Fruit fly (Drosophila melanogaster) whole organism, prepupa: ENCODE results near the gene CG3184.

ENCODE experiments used
- Blimp-1 ChIP-seq: fragments of 200-800 bp; sonication (Bioruptor generic); optimal IDR thresholded peaks from 3 replicates; lab custom pipeline; 2017; ENCODE audit warnings: missing biosample characterization, missing genetic modification characterization, mild to moderate bottlenecking, moderate library complexity, missing genetic modification reagents
- CG10631 ChIP-seq: fragments of 200-800 bp; sonication (Bioruptor generic); optimal IDR thresholded peaks from 2 replicates; lab custom pipeline; 2016; ENCODE audit warnings: missing biosample characterization, missing genetic modification characterization
- CG10669 ChIP-seq: fragments of 200-800 bp; sonication (Bioruptor generic); optimal IDR thresholded peaks from 3 replicates; lab custom pipeline; 2018; ENCODE audit warnings: missing biosample characterization, mild to moderate bottlenecking, missing genetic modification characterization, moderate library complexity
- CG11294 ChIP-seq: fragments of 200-800 bp; sonication (Bioruptor generic); IDR thresholded peaks from 2 replicates; pipeline ENCODE4 v1.3.6; 2022; ENCODE audit warnings: missing biosample characterization, missing genetic modification characterization
- CG11762 ChIP-seq: fragments of 200-800 bp; sonication (Bioruptor generic); optimal IDR thresholded peaks from 3 replicates; lab custom pipeline; 2016; ENCODE audit warnings: missing biosample characterization, missing genetic modification characterization; ENCODE audit not compliant: insufficient read depth
- CG15336 ChIP-seq: fragments of 200-800 bp; sonication (Bioruptor generic); IDR thresholded peaks from 2 replicates; pipeline ENCODE4 v1.3.6; 2022; ENCODE audit warnings: missing biosample characterization, missing genetic modification characterization
- CG1621 ChIP-seq: fragments of 200-800 bp; sonication (Bioruptor generic); optimal IDR thresholded peaks from 3 replicates; lab custom pipeline; 2018; ENCODE audit warnings: missing biosample characterization, mild to moderate bottlenecking, missing genetic modification characterization
- CG16779 ChIP-seq: fragments of 200-800 bp; sonication (Bioruptor generic); optimal IDR thresholded peaks from 3 replicates; lab custom pipeline; 2017; ENCODE audit warnings: missing biosample characterization, mild to moderate bottlenecking, missing genetic modification characterization
- CG3032 ChIP-seq: fragments of 200-800 bp; optimal IDR thresholded peaks from 2 replicates; lab custom pipeline; 2019; ENCODE audit warnings: missing biosample characterization, mild to moderate bottlenecking, missing genetic modification characterization, moderate library complexity
- CG32006 ChIP-seq: fragments of 200-800 bp; sonication (Bioruptor generic); optimal IDR thresholded peaks from 3 replicates; lab custom pipeline; 2017; ENCODE audit warnings: missing biosample characterization, mild to moderate bottlenecking, missing genetic modification characterization
- CG34406 ChIP-seq: fragments of 200-800 bp; sonication (Bioruptor generic); optimal IDR thresholded peaks from 3 replicates; lab custom pipeline; 2016; ENCODE audit warnings: missing biosample characterization, missing genetic modification characterization
- CG3919 ChIP-seq: fragments of 200-800 bp; sonication (Bioruptor generic); optimal IDR thresholded peaks from 3 replicates; lab custom pipeline; 2016; ENCODE audit warnings: missing biosample characterization, missing genetic modification characterization
- CG4318 ChIP-seq: fragments of 200-800 bp; sonication (Bioruptor generic); optimal IDR thresholded peaks from 3 replicates; lab custom pipeline; 2017; ENCODE audit warnings: missing biosample characterization, mild to moderate bottlenecking, missing genetic modification characterization
- CG6163 ChIP-seq: fragments of 200-800 bp; sonication (Bioruptor generic); IDR thresholded peaks from 3 replicates; pipeline ENCODE4 v1.3.6; 2022; ENCODE audit warnings: missing biosample characterization, missing genetic modification characterization
- CG6276 ChIP-seq: fragments of 200-800 bp; sonication (Bioruptor generic); optimal IDR thresholded peaks from 2 replicates; lab custom pipeline; 2017; ENCODE audit warnings: missing biosample characterization, mild to moderate bottlenecking, missing genetic modification characterization
- CG6792 ChIP-seq: fragments of 200-800 bp; sonication (Bioruptor generic); optimal IDR thresholded peaks from 3 replicates; lab custom pipeline; 2016; ENCODE audit warnings: missing biosample characterization, missing genetic modification characterization
- CG6808 ChIP-seq: fragments of 200-800 bp; sonication (Bioruptor generic); optimal IDR thresholded peaks from 3 replicates; lab custom pipeline; 2017; ENCODE audit warnings: missing biosample characterization, missing genetic modification characterization, mild to moderate bottlenecking, moderate library complexity, missing genetic modification reagents
- CG6854 ChIP-seq: fragments of 200-800 bp; sonication (Bioruptor generic); optimal IDR thresholded peaks from 2 replicates; lab custom pipeline; 2017; ENCODE audit warnings: missing biosample characterization, mild to moderate bottlenecking, missing genetic modification characterization
- CG7368 ChIP-seq: fragments of 200-800 bp; sonication (Bioruptor generic); optimal IDR thresholded peaks from 3 replicates; lab custom pipeline; 2016; ENCODE audit warnings: missing biosample characterization, missing genetic modification characterization
- CG8119 ChIP-seq: fragments of 200-800 bp; sonication (Bioruptor generic); IDR thresholded peaks from 3 replicates; pipeline ENCODE4 v1.3.6; 2022; ENCODE audit warnings: missing biosample characterization, missing genetic modification characterization
- CG8632 ChIP-seq: fragments of 200-800 bp; sonication (Bioruptor generic); optimal IDR thresholded peaks from 3 replicates; lab custom pipeline; 2016; ENCODE audit warnings: missing biosample characterization, missing genetic modification characterization
- CG9139 ChIP-seq: fragments of 200-800 bp; sonication (Bioruptor generic); optimal IDR thresholded peaks from 3 replicates; lab custom pipeline; 2017; ENCODE audit warnings: missing biosample characterization, mild to moderate bottlenecking, missing genetic modification characterization
- Eip75B ChIP-seq: fragments of 200-800 bp; sonication (Bioruptor generic); optimal IDR thresholded peaks from 3 replicates; lab custom pipeline; 2016; ENCODE audit warnings: missing biosample characterization, missing genetic modification characterization
- Eip78C ChIP-seq: fragments of 200-800 bp; sonication (Bioruptor generic); peaks from one replicate; lab custom pipeline; 2016; ENCODE audit warnings: missing biosample characterization, missing genetic modification characterization
- Eip93F ChIP-seq: fragments of 200-800 bp; sonication (Bioruptor generic); optimal IDR thresholded peaks from 2 replicates; lab custom pipeline; 2016; ENCODE audit warnings: missing biosample characterization, mild to moderate bottlenecking, missing genetic modification characterization
- Ets21C ChIP-seq: fragments of 200-800 bp; sonication (Bioruptor generic); optimal IDR thresholded peaks from 3 replicates; lab custom pipeline; 2016; ENCODE audit warnings: missing biosample characterization, missing genetic modification characterization
- Ets96B ChIP-seq: fragments of 200-800 bp; optimal IDR thresholded peaks from 2 replicates; lab custom pipeline; 2019; ENCODE audit warnings: missing biosample characterization, mild to moderate bottlenecking, missing genetic modification characterization, moderate library complexity
- Gug ChIP-seq: fragments of 200-800 bp; sonication (Bioruptor generic); IDR thresholded peaks from 2 replicates; pipeline ENCODE4 v1.3.6; 2022; ENCODE audit warnings: missing biosample characterization, missing genetic modification characterization
- Hr39 ChIP-seq: fragments of 200-800 bp; sonication (Bioruptor generic); optimal IDR thresholded peaks from 2 replicates; lab custom pipeline; 2016; ENCODE audit warnings: missing biosample characterization, missing genetic modification characterization
- Hr4 ChIP-seq: fragments of 200-800 bp; sonication (Bioruptor generic); optimal IDR thresholded peaks from 3 replicates; lab custom pipeline; 2016; ENCODE audit warnings: missing biosample characterization, missing genetic modification characterization
- Met ChIP-seq: fragments of 200-800 bp; sonication (Bioruptor generic); optimal IDR thresholded peaks from 3 replicates; lab custom pipeline; 2016; ENCODE audit warnings: missing biosample characterization, missing genetic modification characterization
- Smox ChIP-seq: fragments of 200-800 bp; sonication (Bioruptor generic); optimal IDR thresholded peaks from 3 replicates; lab custom pipeline; 2016; ENCODE audit warnings: missing biosample characterization, missing genetic modification characterization
- Sox102F ChIP-seq: fragments of 200-800 bp; sonication (Bioruptor generic); optimal IDR thresholded peaks from 2 replicates; lab custom pipeline; 2016; ENCODE audit warnings: missing biosample characterization, mild to moderate bottlenecking, missing genetic modification characterization
- Sox14 ChIP-seq: fragments of 200-800 bp; sonication (Bioruptor generic); optimal IDR thresholded peaks from 3 replicates; lab custom pipeline; 2016; ENCODE audit warnings: missing biosample characterization, missing genetic modification characterization
- dac ChIP-seq: fragments of 200-800 bp; sonication (Bioruptor generic); optimal IDR thresholded peaks from 2 replicates; lab custom pipeline; 2017; ENCODE audit warnings: missing biosample characterization, mild to moderate bottlenecking, missing genetic modification characterization
- eg ChIP-seq: fragments of 200-800 bp; sonication (Bioruptor generic); IDR thresholded peaks from 3 replicates; pipeline ENCODE4 v1.3.6; 2022; ENCODE audit warnings: missing biosample characterization, missing genetic modification characterization
- esn ChIP-seq: fragments of 200-800 bp; sonication (Bioruptor generic); optimal IDR thresholded peaks from 2 replicates; lab custom pipeline; 2016; ENCODE audit warnings: missing biosample characterization, mild to moderate bottlenecking, missing genetic modification characterization, moderate library complexity
- fd59A ChIP-seq: fragments of 200-800 bp; sonication (Bioruptor generic); optimal IDR thresholded peaks from 2 replicates; lab custom pipeline; 2017; ENCODE audit warnings: missing biosample characterization, mild to moderate bottlenecking, missing genetic modification characterization, missing genetic modification reagents
- fd85E ChIP-seq: fragments of 200-800 bp; sonication (Bioruptor generic); optimal IDR thresholded peaks from 3 replicates; lab custom pipeline; 2016; ENCODE audit warnings: missing biosample characterization, missing genetic modification characterization
- fkh ChIP-seq: fragments of 200-800 bp; sonication (Bioruptor generic); optimal IDR thresholded peaks from 3 replicates; lab custom pipeline; 2017; ENCODE audit warnings: missing biosample characterization, mild to moderate bottlenecking, missing genetic modification characterization, moderate library complexity
- lz ChIP-seq: fragments of 200-800 bp; sonication (Bioruptor generic); optimal IDR thresholded peaks from 3 replicates; lab custom pipeline; 2016; ENCODE audit warnings: missing biosample characterization, missing genetic modification characterization
- net ChIP-seq: fragments of 200-800 bp; sonication (Bioruptor generic); optimal IDR thresholded peaks from 3 replicates; lab custom pipeline; 2016; ENCODE audit warnings: missing biosample characterization, missing genetic modification characterization
- pdm3 ChIP-seq: fragments of 200-800 bp; sonication (Bioruptor generic); optimal IDR thresholded peaks from 3 replicates; lab custom pipeline; 2016; ENCODE audit warnings: missing biosample characterization, missing genetic modification characterization
- salr ChIP-seq, 2 experiments: fragments of 200-800 bp; sonication (Bioruptor generic); optimal IDR thresholded peaks; 3 replicates each; lab custom pipeline; 2016 to 2018; ENCODE audit warnings: missing biosample characterization in 2 of 2, missing genetic modification characterization in 2 of 2, mild to moderate bottlenecking in 1 of 2
- spab ChIP-seq: fragments of 200-800 bp; sonication (Bioruptor generic); optimal IDR thresholded peaks from 2 replicates; lab custom pipeline; 2017; ENCODE audit warnings: missing biosample characterization, mild to moderate bottlenecking, missing genetic modification characterization, missing genetic modification reagents
- ss ChIP-seq, 2 experiments: fragments of 200-800 bp; sonication (Bioruptor generic); optimal IDR thresholded peaks; 2 replicates in 1 of 2; 3 replicates in 1 of 2; lab custom pipeline; 2017 to 2018; ENCODE audit warnings: mild to moderate bottlenecking in 2 of 2, missing biosample characterization in 2 of 2, missing genetic modification characterization in 2 of 2, moderate library complexity in 1 of 2
- topi ChIP-seq: fragments of 200-800 bp; sonication (Bioruptor generic); optimal IDR thresholded peaks from 3 replicates; lab custom pipeline; 2016; ENCODE audit warnings: missing biosample characterization, missing genetic modification characterization
- vri ChIP-seq: fragments of 200-800 bp; sonication (Bioruptor generic); optimal IDR thresholded peaks from 3 replicates; lab custom pipeline; 2016; ENCODE audit warnings: missing biosample characterization, mild to moderate bottlenecking, missing genetic modification characterization

CG3184 gene

DNA sequence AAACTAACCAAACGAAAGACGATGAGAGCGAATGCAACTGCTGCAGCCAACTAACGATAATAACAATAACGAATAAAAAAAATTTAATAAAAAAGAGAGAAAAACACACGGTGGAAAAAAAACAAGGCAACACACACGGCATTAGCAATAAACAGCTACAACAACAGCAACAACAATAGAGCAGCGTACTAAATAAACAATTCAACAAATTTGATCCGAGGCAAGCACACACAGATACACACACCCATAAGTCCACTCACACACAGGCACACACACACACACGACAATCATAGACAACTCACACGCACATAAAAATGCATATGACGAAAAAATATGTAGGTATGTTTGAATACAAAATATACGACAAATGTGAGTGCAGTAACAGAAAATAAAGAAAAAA, 14.0 kb upstream of the CG3184 start:
- TF ChIP-seq CG11294 (GFP tag; lab: Robert Waterston, UW) (no peak), CG15336 (peak; percentile 53; the same call in 1 of the 2 replicates), CG6276 (peak; percentile 53), CG3919 (GFP tag; lab: Kevin White, UChicago) (no peak), Eip93F (GFP tag; lab: Kevin White, UChicago) (no peak), Ets96B (tag; lab: Kevin White, UChicago) (no peak), Blimp-1 (GFP tag; lab: Kevin White, UChicago) (no peak), CG8119 (GFP tag; lab: Robert Waterston, UW) (peak; percentile 34; the same call in 1 of the 3 replicates), CG6808 (GFP tag; lab: Kevin White, UChicago) (no peak), Ets21C (no peak), Smox (GFP tag; lab: Kevin White, UChicago) (no peak), pdm3 (GFP tag; lab: Kevin White, UChicago) (no peak), CG6792 (no peak), Met (GFP tag; lab: Kevin White, UChicago) (no peak), fkh (GFP tag; lab: Kevin White, UChicago) (peak; percentile 37), dac (GFP tag; lab: Kevin White, UChicago) (no peak), vri (GFP tag; lab: Kevin White, UChicago) (no peak), esn (GFP tag; lab: Kevin White, UChicago) (no peak), CG6163 (no peak)

DNA sequence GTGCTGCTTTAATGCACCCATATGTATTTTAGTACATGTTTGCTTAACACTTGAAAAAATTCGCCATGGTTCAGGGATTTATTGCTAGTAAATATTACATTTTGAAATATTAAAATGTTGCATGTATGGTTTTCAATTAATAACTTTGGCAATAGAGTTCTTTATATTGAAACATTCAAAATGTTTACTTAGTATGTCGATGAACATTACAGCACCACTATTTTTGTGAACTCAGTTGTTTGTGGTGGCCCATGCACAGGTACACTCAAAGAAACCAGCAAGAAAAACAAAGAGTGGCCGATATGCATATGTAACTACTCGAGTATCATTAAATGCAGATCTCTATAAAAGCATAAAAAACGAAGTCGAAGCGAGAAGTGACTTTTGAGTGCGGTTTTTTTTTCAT, 13.5 kb upstream of the CG3184 start:
- peak; percentile 44 for TF ChIP-seq CG11762 (GFP tag; lab: Kevin White, UChicago)
- TF ChIP-seq topi (GFP tag; lab: Kevin White, UChicago) = peak; percentile 15
- TF ChIP-seq CG10631 (GFP tag; lab: Kevin White, UChicago) = peak; percentile 67
- TF ChIP-seq CG6854 (GFP tag; lab: Kevin White, UChicago) = no peak
- peak; percentile 91 for TF ChIP-seq CG15336
- TF ChIP-seq Hr4 (GFP tag; lab: Kevin White, UChicago) = peak; percentile 87
- peak; percentile 25 for TF ChIP-seq CG34406
- peak; percentile 75 for TF ChIP-seq CG3032
- TF ChIP-seq CG1621 (tag; lab: Kevin White, UChicago) = peak; percentile 67
- TF ChIP-seq Sox14 (GFP tag; lab: Kevin White, UChicago) = peak; percentile 49
- peak; percentile 46; the same call in 1 of the 2 replicates for TF ChIP-seq CG11294 (GFP tag; lab: Robert Waterston, UW)
- TF ChIP-seq Eip78C = peak; percentile 94
- TF ChIP-seq Gug (GFP tag; lab: Robert Waterston, UW) = peak; percentile 83
- TF ChIP-seq Ets21C = no peak
- no peak for TF ChIP-seq fd85E (GFP tag; lab: Kevin White, UChicago)
- TF ChIP-seq net (GFP tag; lab: Kevin White, UChicago) = peak; percentile 69
- peak; percentile 58 for TF ChIP-seq Eip75B (GFP tag; lab: Kevin White, UChicago)
- peak; percentile 82 for TF ChIP-seq pdm3 (GFP tag; lab: Kevin White, UChicago)
- TF ChIP-seq Eip93F (GFP tag; lab: Kevin White, UChicago) = no peak
- TF ChIP-seq CG7368 = peak; percentile 46
- TF ChIP-seq CG6163 = peak; percentile 85
- no peak for TF ChIP-seq Blimp-1 (GFP tag; lab: Kevin White, UChicago)
- peak; percentile 66 for TF ChIP-seq dac (GFP tag; lab: Kevin White, UChicago)
- peak; percentile 62 for TF ChIP-seq spab (GFP tag; lab: Kevin White, UChicago)
- peak; percentile 70 for TF ChIP-seq fd59A (GFP tag; lab: Kevin White, UChicago)
- no peak for TF ChIP-seq Sox102F (GFP tag; lab: Kevin White, UChicago)
- peak; percentile 75 for TF ChIP-seq CG4318 (GFP tag; lab: Kevin White, UChicago)
- TF ChIP-seq CG10669 (GFP tag; lab: Kevin White, UChicago) = peak; percentile 77
- peak; percentile 91 for TF ChIP-seq CG32006 (GFP tag; lab: Kevin White, UChicago)
- TF ChIP-seq lz = peak; percentile 26
- peak; percentile 93 for TF ChIP-seq CG8119 (GFP tag; lab: Robert Waterston, UW)
- no peak for TF ChIP-seq vri (GFP tag; lab: Kevin White, UChicago)
- TF ChIP-seq eg (GFP tag; lab: Robert Waterston, UW) = peak; percentile 87
- peak; percentile 15 for TF ChIP-seq Hr39
- peak; percentile 51 for TF ChIP-seq CG8632 (GFP tag; lab: Kevin White, UChicago)
- TF ChIP-seq salr (GFP tag; optimal IDR thresholded peaks at IDR 0.05; lab: Kevin White, UChicago) = peak; percentile 50 to 75
- TF ChIP-seq Met (GFP tag; lab: Kevin White, UChicago) = peak; percentile 10
- peak; percentile 76 for TF ChIP-seq CG6808 (GFP tag; lab: Kevin White, UChicago)
- peak; percentile 58 for TF ChIP-seq CG9139
- TF ChIP-seq ss (GFP tag; optimal IDR thresholded peaks at IDR 0.05; lab: Kevin White, UChicago) = peak; percentile 65 to 83
- peak; percentile 58 for TF ChIP-seq CG16779 (tag; lab: Kevin White, UChicago)
